Fruit fly (Drosophila melanogaster): Measurements from ENCODE around the gene CG7720.

- TF ChIP-seq CG8478 (optimal IDR thresholded peaks at IDR 0.05) (no peak), CTCF (optimal IDR thresholded peaks at IDR 0.05) (no peak)
These were observed 53.7 kb downstream of the CG7720 start for dm6 chr3R:18741027-18741843.
